Fruit fly (Drosophila melanogaster): ENCODE measurements around the gene CG9592.
A peak's percentile ranks its signal among the peaks of the same experiment; 100 is the strongest.

CG9592 gene

dm6 chr3L:14543971-14544655 is 26.5 kb downstream of the CG9592 start (continued):
- TF ChIP-seq corto (GFP tag; optimal IDR thresholded peaks at IDR 0.05) (no peak), Taf1 (GFP tag; IDR thresholded peaks at IDR 0.05) (no peak), ara (GFP tag; IDR thresholded peaks at IDR 0.05) (no peak), CG2199 (GFP tag; IDR thresholded peaks at IDR 0.05) (peak; percentile 75; the same call in 1 of the 3 replicates), CG12769 (tag; optimal IDR thresholded peaks at IDR 0.05) (peak; percentile 72), Hr78 (GFP tag; optimal IDR thresholded peaks at IDR 0.05) (no peak), tna (GFP tag; IDR thresholded peaks at IDR 0.05; ENCODE audit: partially characterized antibody) (peak; percentile 60; the same call in 1 of the 2 replicates), MBD-R2 (GFP tag; IDR thresholded peaks at IDR 0.05) (no peak), CG33557 (GFP tag; optimal IDR thresholded peaks at IDR 0.05) (no peak), hkb (optimal IDR thresholded peaks at IDR 0.05) (no peak), hkb (GFP tag; IDR thresholded peaks at IDR 0.05) (peak; percentile 44; the same call in 1 of the 2 replicates), CG5953 (GFP tag; IDR thresholded peaks at IDR 0.05) (no peak), E2f2 (GFP tag; IDR thresholded peaks at IDR 0.05) (no peak; the same call in 1 of the 2 replicates), CG10959 (GFP tag; IDR thresholded peaks at IDR 0.05) (no peak), CG12659 (GFP tag; optimal IDR thresholded peaks at IDR 0.05) (peak; percentile 4), pros (GFP tag; optimal IDR thresholded peaks at IDR 0.05) (peak; percentile 97), CG6765 (GFP tag; optimal IDR thresholded peaks at IDR 0.05) (no peak), CHES-1-like (GFP tag; optimal IDR thresholded peaks at IDR 0.05) (no peak), yki (optimal IDR thresholded peaks at IDR 0.05) (no peak), CG11723 (GFP tag; optimal IDR thresholded peaks at IDR 0.05) (no peak), Mad (GFP tag; optimal IDR thresholded peaks at IDR 0.05) (no peak), Abd-B (GFP tag; optimal IDR thresholded peaks at IDR 0.05) (no peak), PHDP (tag; optimal IDR thresholded peaks at IDR 0.05) (peak; percentile 10), CoRest (tag; optimal IDR thresholded peaks at IDR 0.05) (peak; percentile 3), nerfin-1 (tag; optimal IDR thresholded peaks at IDR 0.05) (no peak), Side (GFP tag; optimal IDR thresholded peaks at IDR 0.05) (no peak), bab2 (GFP tag; optimal IDR thresholded peaks at IDR 0.05) (no peak), cwo (GFP tag; optimal IDR thresholded peaks at IDR 0.05) (peak; percentile 26), CG34422 (GFP tag; IDR thresholded peaks at IDR 0.05) (0 out of 3 replicates have a peak, but pooled peaks have one; percentile 31), Lhr (GFP tag; optimal IDR thresholded peaks at IDR 0.05) (no peak), klu (GFP tag; IDR thresholded peaks at IDR 0.05) (no peak), CG1647 (GFP tag; optimal IDR thresholded peaks at IDR 0.05) (no peak), CG4360 (GFP tag; IDR thresholded peaks at IDR 0.05) (0 out of 2 replicates have a peak, but pooled peaks have one; percentile 27), CG13894 (tag; optimal IDR thresholded peaks at IDR 0.05) (peak; percentile 97), CG3847 (GFP tag; IDR thresholded peaks at IDR 0.05) (no peak), h (optimal IDR thresholded peaks at IDR 0.05) (no peak), CG7357 (GFP tag; IDR thresholded peaks at IDR 0.05) (no peak), CG4617 (GFP tag; optimal IDR thresholded peaks at IDR 0.05; ENCODE audit: borderline replicate concordance) (no peak), gro (GFP tag; optimal IDR thresholded peaks at IDR 0.05) (no peak), Neu2 (GFP tag; optimal IDR thresholded peaks at IDR 0.05; ENCODE audit: borderline replicate concordance) (no peak), Doc2 (GFP tag; IDR thresholded peaks at IDR 0.05) (no peak), CG4328 (GFP tag; optimal IDR thresholded peaks at IDR 0.05) (no peak), Rfx (GFP tag; IDR thresholded peaks at IDR 0.05) (0 out of 2 replicates have a peak, but pooled peaks have one; percentile 9), CG18764 (GFP tag; optimal IDR thresholded peaks at IDR 0.05) (no peak), ro (GFP tag; IDR thresholded peaks at IDR 0.05) (no peak), Adf1 (GFP tag; IDR thresholded peaks at IDR 0.05) (no peak), mirr (GFP tag; optimal IDR thresholded peaks at IDR 0.05) (peak; percentile 56), CG2712 (tag; optimal IDR thresholded peaks at IDR 0.05) (no peak), slbo (GFP tag; IDR thresholded peaks at IDR 0.05) (no peak), CG17359 (tag; optimal IDR thresholded peaks at IDR 0.05) (peak; percentile 46), CG3838 (GFP tag; optimal IDR thresholded peaks at IDR 0.05) (no peak)

Measured in whole organism, embryonic.